Worm (Caenorhabditis elegans): ENCODE data around the gene C45H4.13.

The C45H4.13 gene

ce11 chrV:2183162-2183561 is 32.4 kb upstream of the C45H4.13 start, which contains the start of gene cyp-33C2:
Gene cyp-33C2, plus strand, starts transcription at chrV:2183488.
- TF ChIP-seq scrt-1 (GFP tag; IDR thresholded peaks at IDR 0.05) (no peak), hnd-1 (tag; optimal IDR thresholded peaks at IDR 0.05) (no peak)

ce11 chrV:2181738-2182137 is 31.0 kb upstream of the C45H4.13 start, which contains the start of gene srbc-16:
Gene srbc-16, plus strand, starts transcription at chrV:2182038.
- TF ChIP-seq tbx-37 (GFP tag; conservative IDR thresholded peaks at IDR 0.05) (no peak), ama-1 (optimal IDR thresholded peaks at IDR 0.05) (no peak), tra-4 (tag; optimal IDR thresholded peaks at IDR 0.05) (no peak), scrt-1 (GFP tag; IDR thresholded peaks at IDR 0.05) (no peak), ets-7 (tag; optimal IDR thresholded peaks at IDR 0.05) (no peak), aly-1 (tag; optimal IDR thresholded peaks at IDR 0.05) (no peak), pes-1 (GFP tag; IDR thresholded peaks at IDR 0.05) (no peak), hmbx-1 (tag; optimal IDR thresholded peaks at IDR 0.05) (no peak), ceh-36 (tag; optimal IDR thresholded peaks at IDR 0.05) (no peak), flt-1 (GFP tag; IDR thresholded peaks at IDR 0.05) (no peak), B0310.2 (tag; optimal IDR thresholded peaks at IDR 0.05) (no peak), hmg-4 (GFP tag; optimal IDR thresholded peaks at IDR 0.05) (no peak), F13C5.2 (tag; optimal IDR thresholded peaks at IDR 0.05) (no peak), hnd-1 (tag; optimal IDR thresholded peaks at IDR 0.05) (no peak), sea-1 (GFP tag; conservative IDR thresholded peaks at IDR 0.05) (no peak), ceh-13 (GFP tag; optimal IDR thresholded peaks at IDR 0.05) (no peak), tbx-11 (GFP tag; IDR thresholded peaks at IDR 0.05) (no peak)

- TF ChIP-seq tra-4 (tag; optimal IDR thresholded peaks at IDR 0.05) (no peak), hmg-4 (GFP tag; optimal IDR thresholded peaks at IDR 0.05) (no peak), flt-1 (GFP tag; IDR thresholded peaks at IDR 0.05) (no peak), sea-1 (GFP tag; conservative IDR thresholded peaks at IDR 0.05) (no peak)
Measured at ce11 chrV:2179214-2179613, 28.4 kb upstream of the C45H4.13 start, which contains the start of gene cyp-33C1. Gene cyp-33C1, plus strand, starts transcription at chrV:2179514.

ce11 chrV:2177307-2177764 is 26.6 kb upstream of the C45H4.13 start, which contains the start of gene srbc-17:
Gene srbc-17, plus strand, starts transcription at chrV:2177714.
- TF ChIP-seq sea-1 (GFP tag; conservative IDR thresholded peaks at IDR 0.05) (no peak), B0310.2 (tag; optimal IDR thresholded peaks at IDR 0.05) (no peak), aly-1 (tag; optimal IDR thresholded peaks at IDR 0.05) (no peak), tbx-11 (GFP tag; IDR thresholded peaks at IDR 0.05) (no peak), flt-1 (GFP tag; IDR thresholded peaks at IDR 0.05) (no peak)

- TF ChIP-seq hnd-1 (tag; optimal IDR thresholded peaks at IDR 0.05) (no peak), aly-1 (tag; optimal IDR thresholded peaks at IDR 0.05) (no peak), B0310.2 (tag; optimal IDR thresholded peaks at IDR 0.05) (no peak), hmbx-1 (tag; optimal IDR thresholded peaks at IDR 0.05) (no peak), F13C5.2 (tag; optimal IDR thresholded peaks at IDR 0.05) (no peak), sea-1 (GFP tag; conservative IDR thresholded peaks at IDR 0.05) (no peak), ceh-36 (tag; optimal IDR thresholded peaks at IDR 0.05) (no peak), flt-1 (GFP tag; IDR thresholded peaks at IDR 0.05) (no peak), ama-1 (optimal IDR thresholded peaks at IDR 0.05) (no peak), pes-1 (GFP tag; IDR thresholded peaks at IDR 0.05) (no peak), hmg-4 (GFP tag; optimal IDR thresholded peaks at IDR 0.05) (no peak)
Measured at ce11 chrV:2175242-2175641, 24.5 kb upstream of the C45H4.13 start, which contains the start of gene C45H4.18. Gene C45H4.18, plus strand, starts transcription at chrV:2175542.

- TF ChIP-seq tbx-37 (GFP tag; conservative IDR thresholded peaks at IDR 0.05) (no peak), ama-1 (optimal IDR thresholded peaks at IDR 0.05) (no peak), ets-7 (tag; optimal IDR thresholded peaks at IDR 0.05) (no peak), B0310.2 (tag; optimal IDR thresholded peaks at IDR 0.05) (no peak), hmbx-1 (tag; optimal IDR thresholded peaks at IDR 0.05) (no peak), hmg-4 (GFP tag; optimal IDR thresholded peaks at IDR 0.05) (no peak), F13C5.2 (tag; optimal IDR thresholded peaks at IDR 0.05) (no peak), pes-1 (GFP tag; IDR thresholded peaks at IDR 0.05) (no peak)
Measured at ce11 chrV:2174465-2174864, 23.7 kb upstream of the C45H4.13 start.

- TF ChIP-seq sea-1 (GFP tag; conservative IDR thresholded peaks at IDR 0.05) = no peak
- no peak for TF ChIP-seq hmbx-1 (tag; optimal IDR thresholded peaks at IDR 0.05)
- TF ChIP-seq hmg-4 (GFP tag; optimal IDR thresholded peaks at IDR 0.05) = no peak
- TF ChIP-seq ceh-13 (GFP tag; optimal IDR thresholded peaks at IDR 0.05) = no peak
- TF ChIP-seq tbx-37 (GFP tag; conservative IDR thresholded peaks at IDR 0.05) = no peak
- TF ChIP-seq tra-4 (tag; optimal IDR thresholded peaks at IDR 0.05) = no peak
- TF ChIP-seq pes-1 (GFP tag; IDR thresholded peaks at IDR 0.05) = no peak
- no peak for TF ChIP-seq tbx-11 (GFP tag; IDR thresholded peaks at IDR 0.05)
- no peak for TF ChIP-seq ets-7 (tag; optimal IDR thresholded peaks at IDR 0.05)
- TF ChIP-seq ama-1 (optimal IDR thresholded peaks at IDR 0.05) = no peak
- TF ChIP-seq flt-1 (GFP tag; IDR thresholded peaks at IDR 0.05) = no peak
- TF ChIP-seq aly-1 (tag; optimal IDR thresholded peaks at IDR 0.05) = no peak
- no peak for TF ChIP-seq scrt-1 (GFP tag; IDR thresholded peaks at IDR 0.05)
- no peak for TF ChIP-seq F13C5.2 (tag; optimal IDR thresholded peaks at IDR 0.05)
- TF ChIP-seq hnd-1 (tag; optimal IDR thresholded peaks at IDR 0.05) = no peak
- no peak for TF ChIP-seq ceh-36 (tag; optimal IDR thresholded peaks at IDR 0.05)
Measured at ce11 chrV:2166679-2167078, 15.9 kb upstream of the C45H4.13 start, which contains the start of gene srbc-19. Gene srbc-19, minus strand, starts transcription at chrV:2166779.

- TF ChIP-seq ceh-36 (tag; optimal IDR thresholded peaks at IDR 0.05) (no peak), flt-1 (GFP tag; IDR thresholded peaks at IDR 0.05) (no peak), ama-1 (optimal IDR thresholded peaks at IDR 0.05) (no peak), B0310.2 (tag; optimal IDR thresholded peaks at IDR 0.05) (no peak), ets-7 (tag; optimal IDR thresholded peaks at IDR 0.05) (no peak), tbx-37 (GFP tag; conservative IDR thresholded peaks at IDR 0.05) (no peak), tra-4 (tag; optimal IDR thresholded peaks at IDR 0.05) (no peak), sea-1 (GFP tag; conservative IDR thresholded peaks at IDR 0.05) (no peak), aly-1 (tag; optimal IDR thresholded peaks at IDR 0.05) (no peak), tbx-11 (GFP tag; IDR thresholded peaks at IDR 0.05) (no peak), hmg-4 (GFP tag; optimal IDR thresholded peaks at IDR 0.05) (no peak), hnd-1 (tag; optimal IDR thresholded peaks at IDR 0.05) (no peak), hmbx-1 (tag; optimal IDR thresholded peaks at IDR 0.05) (no peak), F13C5.2 (tag; optimal IDR thresholded peaks at IDR 0.05) (no peak), scrt-1 (GFP tag; IDR thresholded peaks at IDR 0.05) (no peak), pes-1 (GFP tag; IDR thresholded peaks at IDR 0.05) (no peak), ceh-13 (GFP tag; optimal IDR thresholded peaks at IDR 0.05) (no peak)
Measured at ce11 chrV:2163735-2164134, 13.0 kb upstream of the C45H4.13 start, which contains the start of gene str-255. Gene str-255, minus strand, starts transcription at chrV:2163835.

All from whole organism, early embryonic.